Fruit fly (Drosophila melanogaster) whole organism, wandering third instar larva: ENCODE results near the gene CG13862.

ENCODE experiments used
- Abd-B ChIP-seq: fragments of >200 bp; optimal IDR thresholded peaks from 2 replicates; lab custom pipeline; 2017; ENCODE audit warnings: missing biosample characterization, missing genetic modification characterization
- CG32264 ChIP-seq: fragments of 200-800 bp; sonication (Bioruptor generic); optimal IDR thresholded peaks from 2 replicates; lab custom pipeline; 2016; ENCODE audit warnings: missing biosample characterization, missing genetic modification characterization
- CG9705 ChIP-seq: fragments of 200-800 bp; sonication (Bioruptor generic); optimal IDR thresholded peaks from 2 replicates; lab custom pipeline; 2018; ENCODE audit warnings: missing biosample characterization, mild to moderate bottlenecking, missing genetic modification characterization
- CrebA ChIP-seq: fragments of 200-800 bp; sonication (Bioruptor generic); optimal IDR thresholded peaks from 2 replicates; lab custom pipeline; 2016; ENCODE audit warnings: missing biosample characterization, mild to moderate bottlenecking, missing genetic modification characterization, borderline replicate concordance
- Dfd ChIP-seq: fragments of >200 bp; optimal IDR thresholded peaks from 2 replicates; lab custom pipeline; 2017; ENCODE audit warnings: missing biosample characterization, missing genetic modification characterization
- Dif ChIP-seq: fragments of 200-275, 200-300 bp; sonication (Bioruptor generic); optimal IDR thresholded peaks from 2 replicates; lab custom pipeline; 2018; ENCODE audit warnings: missing biosample characterization, missing genetic modification characterization; ENCODE audit not compliant: partially characterized antibody
- GATAd ChIP-seq: sonication (Bioruptor generic); optimal IDR thresholded peaks from 2 replicates; lab custom pipeline; 2016; ENCODE audit warnings: missing biosample characterization, missing genetic modification characterization
- HLH106 ChIP-seq: fragments of 200-800 bp; optimal IDR thresholded peaks from 3 replicates; lab custom pipeline; 2019; ENCODE audit warnings: missing biosample characterization, mild to moderate bottlenecking, missing genetic modification characterization, moderate library complexity
- Hnf4 ChIP-seq: fragments of 200-800 bp; sonication (Bioruptor generic); optimal IDR thresholded peaks from 2 replicates; lab custom pipeline; 2016; ENCODE audit warnings: missing biosample characterization, mild to moderate bottlenecking, missing genetic modification characterization
- Hr78 ChIP-seq: fragments of >200 bp; optimal IDR thresholded peaks from 2 replicates; lab custom pipeline; 2017; ENCODE audit warnings: missing biosample characterization, missing genetic modification characterization
- Hr83 ChIP-seq: fragments of 200-300 bp; sonication (Bioruptor generic); optimal IDR thresholded peaks from 2 replicates; lab custom pipeline; 2016; ENCODE audit warnings: missing biosample characterization, mild to moderate bottlenecking, missing genetic modification characterization, moderate library complexity; ENCODE audit not compliant: poor library complexity, severe bottlenecking
- Jra ChIP-seq: sonication (Bioruptor generic); optimal IDR thresholded peaks from 2 replicates; lab custom pipeline; 2016; ENCODE audit warnings: missing biosample characterization, missing genetic modification characterization
- Mio ChIP-seq: sonication (Bioruptor generic); optimal IDR thresholded peaks from 2 replicates; lab custom pipeline; 2016; ENCODE audit warnings: missing biosample characterization, missing genetic modification characterization
- Myc ChIP-seq: fragments of >200 bp; optimal IDR thresholded peaks from 2 replicates; lab custom pipeline; 2017
- N ChIP-seq: fragments of >200 bp; optimal IDR thresholded peaks from 2 replicates; lab custom pipeline; 2018; ENCODE audit warnings: missing biosample characterization, missing external identifiers, missing genetic modification characterization
- OdsH ChIP-seq: fragments of 200-800 bp; sonication (Bioruptor generic); optimal IDR thresholded peaks from 2 replicates; lab custom pipeline; 2016; ENCODE audit warnings: missing biosample characterization, mild to moderate bottlenecking, missing genetic modification characterization
- Sp1 ChIP-seq: fragments of 200-800 bp; sonication (Bioruptor generic); optimal IDR thresholded peaks from 3 replicates; lab custom pipeline; 2019; ENCODE audit warnings: missing biosample characterization, mild to moderate bottlenecking, missing genetic modification characterization, moderate library complexity
- Vsx2 ChIP-seq: fragments of 200-300, 225-300 bp; sonication (Bioruptor generic); optimal IDR thresholded peaks from 2 replicates; lab custom pipeline; 2018; ENCODE audit warnings: missing biosample characterization, missing genetic modification characterization; ENCODE audit not compliant: partially characterized antibody
- br ChIP-seq: fragments of 200-800 bp; sonication (Bioruptor generic); optimal IDR thresholded peaks from 2 replicates; lab custom pipeline; 2016; ENCODE audit warnings: missing biosample characterization, missing genetic modification characterization
- brk ChIP-seq: fragments of 200-800 bp; sonication (Bioruptor generic); optimal IDR thresholded peaks from 2 replicates; lab custom pipeline; 2016; ENCODE audit warnings: missing biosample characterization, mild to moderate bottlenecking, missing genetic modification characterization
- dl ChIP-seq, 2 experiments: fragments of 175-275, 200-275 bp in 1 of 2; fragments of 200-275 bp in 1 of 2; sonication (Bioruptor generic); optimal IDR thresholded peaks; lab custom pipeline; 2018; ENCODE audit warnings: mild to moderate bottlenecking in 2 of 2, missing biosample characterization in 2 of 2, missing genetic modification characterization in 2 of 2, moderate library complexity in 2 of 2; ENCODE audit not compliant: partially characterized antibody in 2 of 2, insufficient read depth in 1 of 2
- dmrt93B ChIP-seq: fragments of 200-800 bp; sonication (Bioruptor generic); optimal IDR thresholded peaks from 2 replicates; lab custom pipeline; 2018; ENCODE audit warnings: missing biosample characterization, mild to moderate bottlenecking, missing genetic modification characterization
- ey ChIP-seq: fragments of 200-800 bp; sonication (Bioruptor generic); optimal IDR thresholded peaks from 2 replicates; lab custom pipeline; 2016; ENCODE audit warnings: missing biosample characterization, missing genetic modification characterization
- foxo ChIP-seq, 2 experiments: fragments of 200-800 bp; sonication (Bioruptor generic); optimal IDR thresholded peaks; 2 replicates in 1 of 2; 3 replicates in 1 of 2; lab custom pipeline; 2016 to 2017; ENCODE audit warnings: missing biosample characterization in 2 of 2, missing genetic modification characterization in 2 of 2
- fru ChIP-seq: fragments of 200-800 bp; sonication (Bioruptor generic); optimal IDR thresholded peaks from 3 replicates; lab custom pipeline; 2016; ENCODE audit warnings: missing biosample characterization, mild to moderate bottlenecking, missing genetic modification characterization
- h ChIP-seq: fragments of 200-800 bp; sonication (Bioruptor generic); optimal IDR thresholded peaks from 3 replicates; lab custom pipeline; 2016; ENCODE audit warnings: missing biosample characterization, mild to moderate bottlenecking, missing genetic modification characterization
- jim ChIP-seq: fragments of 175-275, 200-325 bp; sonication (Bioruptor generic); optimal IDR thresholded peaks from 2 replicates; lab custom pipeline; 2016; ENCODE audit warnings: missing biosample characterization, mild to moderate bottlenecking, missing genetic modification characterization
- lola ChIP-seq: fragments of >200 bp; optimal IDR thresholded peaks from 2 replicates; lab custom pipeline; 2017; ENCODE audit warnings: missing biosample characterization, missing genetic modification characterization
- pan ChIP-seq: fragments of >200 bp; optimal IDR thresholded peaks from 2 replicates; lab custom pipeline; 2017
- psq ChIP-seq: fragments of 200-800 bp; sonication (Bioruptor generic); optimal IDR thresholded peaks from 3 replicates; lab custom pipeline; 2017; ENCODE audit warnings: missing biosample characterization, mild to moderate bottlenecking, missing genetic modification characterization, moderate library complexity
- rgr ChIP-seq: fragments of 200-800 bp; sonication (Bioruptor generic); optimal IDR thresholded peaks from 3 replicates; lab custom pipeline; 2016; ENCODE audit warnings: missing biosample characterization, mild to moderate bottlenecking, missing genetic modification characterization
- sage ChIP-seq: fragments of 200-800 bp; sonication (Bioruptor generic); optimal IDR thresholded peaks from 2 replicates; lab custom pipeline; 2016; ENCODE audit warnings: missing biosample characterization, mild to moderate bottlenecking, missing genetic modification characterization
- sv ChIP-seq: fragments of 200-800 bp; sonication (Bioruptor generic); optimal IDR thresholded peaks from 3 replicates; lab custom pipeline; 2016; ENCODE audit warnings: missing biosample characterization, missing genetic modification characterization
- tai ChIP-seq: sonication (Bioruptor generic); optimal IDR thresholded peaks from 2 replicates; lab custom pipeline; 2016; ENCODE audit warnings: missing biosample characterization, missing genetic modification characterization
- usp ChIP-seq: fragments of >200 bp; optimal IDR thresholded peaks from 2 replicates; lab custom pipeline; 2017; ENCODE audit warnings: missing biosample characterization, missing genetic modification characterization
- woc ChIP-seq: sonication (Bioruptor generic); optimal IDR thresholded peaks from 2 replicates; lab custom pipeline; 2016; ENCODE audit warnings: missing biosample characterization, mild to moderate bottlenecking, missing genetic modification characterization

CG13862 gene

DNA sequence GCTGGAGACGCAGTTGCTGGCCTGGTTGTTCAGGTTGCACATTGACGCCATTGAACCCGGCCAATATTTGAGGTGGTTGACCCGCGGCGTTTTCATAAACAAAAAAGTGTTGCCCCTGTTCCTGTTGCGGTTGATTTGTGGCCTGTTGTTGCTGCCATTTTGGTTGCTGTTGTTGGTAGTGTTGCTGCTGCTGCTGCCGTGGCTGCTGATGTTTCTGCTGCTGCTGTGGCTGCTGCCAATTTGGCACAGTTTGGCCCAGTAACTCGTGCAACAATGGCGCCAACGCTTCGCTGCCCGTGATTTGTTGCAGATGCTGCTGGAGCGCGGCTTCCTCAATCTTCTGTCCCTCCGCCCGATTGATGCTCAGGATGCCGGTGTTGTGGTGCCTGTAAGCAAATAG, 9.9 kb downstream of the CG13862 start:
- TF ChIP-seq Dfd (GFP tag; lab: Kevin White, UChicago) (peak; percentile 74), GATAd (GFP tag; lab: Kevin White, UChicago) (no peak)
- TF ChIP-seq, all 38 proteins: peak for 1

DNA sequence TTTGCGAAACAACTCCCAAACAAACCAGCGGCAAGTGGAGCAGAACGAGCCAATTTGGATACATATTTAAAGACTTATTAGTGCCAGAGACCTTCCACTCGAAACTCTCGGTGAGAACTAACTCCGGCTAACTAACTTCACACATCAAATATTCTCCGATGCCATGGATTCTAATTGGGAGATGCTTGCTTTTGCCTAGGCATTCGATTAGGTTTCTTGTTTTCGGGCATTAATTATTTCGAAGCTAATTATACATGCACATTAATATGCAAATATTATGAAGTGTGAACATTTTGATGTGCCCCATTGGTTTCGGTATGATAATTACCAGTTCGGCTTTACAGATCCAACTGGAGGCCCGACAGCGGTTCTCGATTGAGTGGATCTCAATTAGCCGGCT, 10.4 kb downstream of the CG13862 start, which contains the start of gene CG5386:
Gene CG5386, minus strand, starts transcription at position 101 of the 400 bp plus-strand sequence.
- TF ChIP-seq Jra (GFP tag; lab: Kevin White, UChicago), result no peak
- no peak for TF ChIP-seq woc
- no peak for TF ChIP-seq GATAd (GFP tag; lab: Kevin White, UChicago)
- no peak for TF ChIP-seq HLH106 (tag; lab: Kevin White, UChicago)
- TF ChIP-seq sage, result no peak
- no peak for TF ChIP-seq brk (GFP tag; lab: Kevin White, UChicago)
- no peak for TF ChIP-seq Dfd (GFP tag; lab: Kevin White, UChicago)
- TF ChIP-seq dl (GFP tag; optimal IDR thresholded peaks at IDR 0.05; lab: Kevin White, UChicago; ENCODE audit: insufficient read depth in 1 of 2, partially characterized antibody in 2 of 2), result no peak
- TF ChIP-seq Mio, result no peak
- TF ChIP-seq, all 38 proteins: peak for 0

DNA sequence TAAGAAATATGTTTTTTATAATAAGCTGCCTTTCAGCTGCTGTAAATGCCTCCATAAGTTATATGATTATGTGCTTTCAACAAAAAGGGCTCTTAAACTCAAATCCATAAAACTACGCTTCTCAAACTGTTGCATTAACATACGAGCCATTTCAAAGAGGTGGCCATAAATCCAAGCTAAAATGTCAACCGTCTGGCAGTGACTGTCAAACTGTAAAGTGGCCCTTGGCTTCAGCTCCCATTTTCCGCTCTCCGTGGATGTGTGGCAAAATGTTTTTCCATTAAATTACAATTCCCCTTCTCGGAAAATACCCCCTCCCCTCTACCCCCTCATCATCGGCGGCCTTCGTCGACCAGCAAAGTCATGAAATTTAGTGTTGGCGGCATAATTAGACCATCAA, 10.9 kb downstream of the CG13862 start:
- TF ChIP-seq N (GFP tag; lab: Kevin White, UChicago) (no peak), Jra (GFP tag; lab: Kevin White, UChicago) (no peak), Hr83 (GFP tag; lab: Kevin White, UChicago) (no peak), foxo (GFP tag; optimal IDR thresholded peaks at IDR 0.05; lab: Kevin White, UChicago) (no peak), CG9705 (GFP tag; lab: Kevin White, UChicago) (no peak), usp (no peak), HLH106 (tag; lab: Kevin White, UChicago) (no peak), brk (GFP tag; lab: Kevin White, UChicago) (no peak), Myc (lab: Kevin White, UChicago) (no peak), Abd-B (GFP tag; lab: Kevin White, UChicago) (no peak), Hr78 (no peak)

DNA sequence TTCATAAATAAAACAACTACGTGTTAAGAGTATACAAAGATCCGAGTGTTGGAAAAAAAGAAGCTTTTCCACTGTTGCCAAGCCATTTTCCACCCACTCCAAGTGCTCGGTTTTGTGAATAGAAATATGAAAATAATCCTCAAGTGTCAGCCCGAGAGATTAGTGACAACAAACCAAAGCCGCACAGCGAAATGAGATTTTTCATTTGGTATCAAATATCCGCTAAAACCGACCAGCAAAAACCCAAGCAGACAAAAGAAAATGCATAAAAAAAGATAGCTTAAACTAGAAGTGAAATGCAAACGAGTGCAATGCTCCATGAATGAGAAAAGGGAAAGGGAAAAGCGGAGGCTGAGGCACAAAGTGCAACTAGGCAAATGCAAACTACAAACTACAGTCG, 19.6 kb downstream of the CG13862 start, which contains the start of gene rdhB:
Gene rdhB, plus strand, starts transcription at position 301 of the 400 bp plus-strand sequence.
- TF ChIP-seq CG9705 (GFP tag; lab: Kevin White, UChicago) (no peak), rgr (GFP tag; lab: Kevin White, UChicago) (no peak), br (GFP tag; lab: Kevin White, UChicago) (no peak), foxo (GFP tag; optimal IDR thresholded peaks at IDR 0.05; lab: Kevin White, UChicago) (no peak), Sp1 (GFP tag; lab: Kevin White, UChicago) (no peak), Vsx2 (no peak)

DNA sequence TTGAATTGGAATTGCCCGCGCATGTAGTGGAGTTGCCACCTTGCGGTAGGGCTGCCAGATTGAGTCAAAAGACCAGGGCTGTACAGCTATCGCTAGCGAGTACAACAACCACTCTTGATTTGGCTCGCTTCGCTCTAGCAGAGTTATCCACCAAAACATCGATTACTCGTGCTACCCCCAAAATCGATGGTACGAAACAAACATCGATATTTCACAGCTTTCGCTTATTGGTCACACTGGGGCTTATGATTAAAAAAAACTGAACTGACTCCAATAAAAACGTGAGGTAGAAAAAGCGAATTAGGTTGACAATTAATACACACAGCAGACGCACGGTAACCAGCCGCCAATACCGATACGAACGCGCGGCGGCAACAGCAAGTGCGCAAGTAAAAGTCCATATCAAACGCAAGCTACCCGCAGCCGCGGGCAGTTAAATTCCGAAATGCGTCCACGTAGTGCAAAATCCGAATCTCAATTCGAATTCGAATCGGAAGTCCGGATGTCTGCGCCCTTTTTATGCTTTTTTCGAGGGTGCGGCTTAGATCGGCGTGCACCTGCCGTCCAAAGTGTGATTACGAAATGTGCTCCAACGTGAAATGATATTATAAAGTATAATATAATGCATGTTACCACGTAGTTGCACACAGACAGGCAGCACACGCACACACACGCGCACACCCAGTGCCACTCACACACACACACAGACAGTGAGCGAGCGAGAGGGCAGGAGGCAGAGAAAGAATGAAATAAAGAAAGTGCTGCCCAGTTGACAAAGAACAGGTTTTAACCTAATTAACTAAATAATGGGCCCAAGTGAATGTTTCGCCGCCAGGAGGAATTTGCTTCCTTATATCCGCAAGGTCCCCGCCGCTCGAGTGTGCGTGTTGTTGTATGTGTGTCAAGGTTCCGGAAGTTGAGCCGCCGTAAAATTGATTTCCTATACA, 24.9 kb downstream of the CG13862 start, which contains the start of gene Sar1:
Gene Sar1, plus strand, starts transcription at position 222 of the 947 bp plus-strand sequence.
- no peak for TF ChIP-seq OdsH
- TF ChIP-seq Hr83 (GFP tag; lab: Kevin White, UChicago), result no peak
- no peak for TF ChIP-seq Hr78
- no peak for TF ChIP-seq woc
- no peak for TF ChIP-seq lola (GFP tag; lab: Kevin White, UChicago)
- TF ChIP-seq CrebA, result no peak
- no peak for TF ChIP-seq CG32264
- TF ChIP-seq rgr (GFP tag; lab: Kevin White, UChicago), result no peak
- no peak for TF ChIP-seq jim (GFP tag; lab: Kevin White, UChicago)
- TF ChIP-seq Dif (GFP tag; lab: Kevin White, UChicago), result no peak
- no peak for TF ChIP-seq GATAd (GFP tag; lab: Kevin White, UChicago)
- no peak for TF ChIP-seq brk (GFP tag; lab: Kevin White, UChicago)
- TF ChIP-seq Mio, result no peak
- TF ChIP-seq pan, result no peak
- TF ChIP-seq dmrt93B, result no peak
- no peak for TF ChIP-seq Dfd (GFP tag; lab: Kevin White, UChicago)
- TF ChIP-seq HLH106 (tag; lab: Kevin White, UChicago), result peak; percentile 31
- no peak for TF ChIP-seq fru
- no peak for TF ChIP-seq sage
- TF ChIP-seq Hnf4 (GFP tag; lab: Kevin White, UChicago), result no peak
- TF ChIP-seq Abd-B (GFP tag; lab: Kevin White, UChicago), result no peak
- TF ChIP-seq Myc (lab: Kevin White, UChicago), result peak; percentile 10
- no peak for TF ChIP-seq tai (GFP tag; lab: Kevin White, UChicago)
- no peak for TF ChIP-seq dl (GFP tag; optimal IDR thresholded peaks at IDR 0.05; lab: Kevin White, UChicago; ENCODE audit: insufficient read depth in 1 of 2, partially characterized antibody in 2 of 2)
- TF ChIP-seq Sp1 (GFP tag; lab: Kevin White, UChicago), result no peak
- TF ChIP-seq usp, result no peak
- no peak for TF ChIP-seq psq (GFP tag; lab: Kevin White, UChicago)
- peak; percentile 30 for TF ChIP-seq h (GFP tag; lab: Kevin White, UChicago)
- no peak for TF ChIP-seq Jra (GFP tag; lab: Kevin White, UChicago)
- TF ChIP-seq sv, result no peak
- peak in 1 of 2 experiments; percentile 34 for TF ChIP-seq foxo (GFP tag; optimal IDR thresholded peaks at IDR 0.05; lab: Kevin White, UChicago)
- TF ChIP-seq Vsx2, result peak; percentile 82
- no peak for TF ChIP-seq ey (GFP tag; lab: Kevin White, UChicago)
